Fruit fly (Drosophila melanogaster) whole organism, embryonic: ENCODE results near the gene CG10254.

Source experiments
- ATbp ChIP-seq: fragments of 200-800 bp; sonication (Bioruptor generic); optimal IDR thresholded peaks from 2 replicates; lab custom pipeline; 2017; ENCODE audit warnings: missing biosample characterization, mild to moderate bottlenecking, missing genetic modification characterization, missing genetic modification reagents
- Atf6 ChIP-seq: fragments of 200-800 bp; sonication (Bioruptor generic); IDR thresholded peaks from 2 replicates; pipeline ENCODE4 v1.3.6; 2022; ENCODE audit warnings: missing biosample characterization, missing genetic modification characterization
- Blimp-1 ChIP-seq: fragments of 200-800 bp; sonication (Bioruptor generic); optimal IDR thresholded peaks from 3 replicates; lab custom pipeline; 2018; ENCODE audit warnings: missing biosample characterization, missing genetic modification characterization, mild to moderate bottlenecking, moderate library complexity, missing genetic modification reagents
- CG10462 ChIP-seq: fragments of 200-800 bp; sonication (Bioruptor generic); optimal IDR thresholded peaks from 2 replicates; lab custom pipeline; 2016; ENCODE audit warnings: missing biosample characterization, missing genetic modification characterization
- CG15073 ChIP-seq: fragments of 200-800 bp; sonication (Bioruptor generic); optimal IDR thresholded peaks from 2 replicates; lab custom pipeline; 2016; ENCODE audit warnings: missing biosample characterization, missing genetic modification characterization
- CG16815 ChIP-seq: fragments of 200-800 bp; sonication (Bioruptor generic); optimal IDR thresholded peaks from 3 replicates; lab custom pipeline; 2017; ENCODE audit warnings: missing biosample characterization, mild to moderate bottlenecking, missing genetic modification characterization
- CG18011 ChIP-seq: fragments of 200-800 bp; sonication (Bioruptor generic); optimal IDR thresholded peaks from 2 replicates; lab custom pipeline; 2017; ENCODE audit warnings: missing biosample characterization, missing genetic modification characterization, mild to moderate bottlenecking, moderate library complexity, missing genotype
- CG3847 ChIP-seq: fragments of 200-800 bp; sonication (Bioruptor generic); IDR thresholded peaks from 2 replicates; pipeline ENCODE4 v1.3.6; 2022; ENCODE audit warnings: missing biosample characterization, missing genetic modification characterization
- CG6654 ChIP-seq: fragments of 200-800 bp; sonication (Bioruptor generic); optimal IDR thresholded peaks from 2 replicates; lab custom pipeline; 2017; ENCODE audit warnings: missing biosample characterization, mild to moderate bottlenecking, missing genetic modification characterization
- CG7786 ChIP-seq: fragments of 200-800 bp; sonication (Bioruptor generic); optimal IDR thresholded peaks from 2 replicates; lab custom pipeline; 2016; ENCODE audit warnings: missing biosample characterization, missing genetic modification characterization
- CG8089 ChIP-seq: fragments of 200-800 bp; sonication (Bioruptor generic); optimal IDR thresholded peaks from 3 replicates; lab custom pipeline; 2016; ENCODE audit warnings: missing biosample characterization, missing genetic modification characterization
- CG9797 ChIP-seq: fragments of 200-800 bp; sonication (Bioruptor generic); optimal IDR thresholded peaks from 3 replicates; lab custom pipeline; 2018; ENCODE audit warnings: missing biosample characterization, mild to moderate bottlenecking, missing genetic modification characterization
- Dbx ChIP-seq: fragments of 200-800 bp; sonication (Bioruptor generic); IDR thresholded peaks from 3 replicates; pipeline ENCODE4 v1.3.6; 2022; ENCODE audit warnings: missing biosample characterization, missing genetic modification characterization
- Dp ChIP-seq: fragments of 200-800 bp; sonication (Bioruptor generic); optimal IDR thresholded peaks from 2 replicates; lab custom pipeline; 2018; ENCODE audit warnings: missing biosample characterization, mild to moderate bottlenecking, missing genetic modification characterization, moderate library complexity
- Ets65A ChIP-seq: fragments of 200-800 bp; sonication (Bioruptor generic); peaks from one replicate; lab custom pipeline; 2016; ENCODE audit warnings: missing biosample characterization, missing genetic modification characterization
- MBD-R2 ChIP-seq: fragments of 200-800 bp; sonication (Bioruptor generic); IDR thresholded peaks from 2 replicates; pipeline ENCODE4 v1.3.6; 2022; ENCODE audit warnings: missing biosample characterization, missing genetic modification characterization
- Myb ChIP-seq: fragments of 200-800 bp; sonication (Bioruptor generic); optimal IDR thresholded peaks from 2 replicates; lab custom pipeline; 2016; ENCODE audit warnings: missing biosample characterization, missing genetic modification characterization
- Sox102F ChIP-seq: fragments of 200-800 bp; sonication (Bioruptor generic); optimal IDR thresholded peaks from 2 replicates; lab custom pipeline; 2018; ENCODE audit warnings: missing biosample characterization, mild to moderate bottlenecking, missing genetic modification characterization, moderate library complexity
- TFAM ChIP-seq: fragments of 200-800 bp; sonication (Bioruptor generic); optimal IDR thresholded peaks from 2 replicates; lab custom pipeline; 2017; ENCODE audit warnings: missing biosample characterization, missing genetic modification characterization, inconsistent platforms
- ac ChIP-seq: fragments of 200-800 bp; sonication (Bioruptor generic); optimal IDR thresholded peaks from 3 replicates; lab custom pipeline; 2017; ENCODE audit warnings: missing biosample characterization, mild to moderate bottlenecking, missing genetic modification characterization
- al ChIP-seq: fragments of 200-800 bp; sonication (Bioruptor generic); IDR thresholded peaks from 2 replicates; pipeline ENCODE4 v1.3.6; 2022; ENCODE audit warnings: missing biosample characterization, missing genetic modification characterization
- dpn ChIP-seq, 2 experiments: fragments of 200-800 bp; sonication (Bioruptor generic); optimal IDR thresholded peaks; 3 replicates each; lab custom pipeline; 2016; ENCODE audit warnings: missing biosample characterization in 2 of 2, missing genetic modification characterization in 2 of 2
- grau ChIP-seq: fragments of 200-800 bp; optimal IDR thresholded peaks from 3 replicates; lab custom pipeline; 2019; ENCODE audit warnings: missing biosample characterization, mild to moderate bottlenecking, missing genetic modification characterization, moderate library complexity
- hth ChIP-seq: fragments of >200 bp; optimal IDR thresholded peaks from 2 replicates; lab custom pipeline; 2017; ENCODE audit warnings: inconsistent platforms
- onecut ChIP-seq: fragments of 200-800 bp; sonication (Bioruptor generic); IDR thresholded peaks from 2 replicates; pipeline ENCODE4 v1.3.6; 2022; ENCODE audit warnings: missing biosample characterization, missing genetic modification characterization
- pnt ChIP-seq: fragments of 200-800 bp; sonication (Bioruptor generic); optimal IDR thresholded peaks from 3 replicates; lab custom pipeline; 2016; ENCODE audit warnings: missing biosample characterization, missing genetic modification characterization
- sens ChIP-seq: fragments of 200-800 bp; sonication (Bioruptor generic); peaks from one replicate; lab custom pipeline; 2016; ENCODE audit warnings: missing biosample characterization, missing genetic modification characterization
- zfh1 ChIP-seq: fragments of 200-800 bp; sonication (Bioruptor generic); IDR thresholded peaks from 3 replicates; pipeline ENCODE4 v1.3.6; 2022; ENCODE audit warnings: missing biosample characterization, missing genetic modification characterization

The CG10254 gene

DNA sequence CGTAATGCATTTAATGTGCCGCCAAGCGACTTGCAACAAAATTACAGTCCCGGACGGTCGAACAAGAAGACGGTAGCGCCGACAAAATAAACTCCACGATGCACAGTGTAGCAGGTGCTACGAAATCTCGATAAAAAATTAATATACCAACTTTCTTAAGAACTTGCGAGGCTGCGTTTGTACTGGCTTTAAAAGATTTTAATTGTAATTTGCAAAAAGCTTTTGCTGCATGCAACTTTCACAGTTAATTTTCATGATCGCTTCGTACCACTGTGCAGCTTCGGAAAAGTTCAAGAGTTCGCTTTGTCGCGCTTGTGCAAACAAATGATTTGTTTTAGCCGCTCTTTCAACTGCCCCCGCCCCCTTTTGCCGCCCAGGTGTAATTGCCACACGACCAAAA, 48.6 kb downstream of the CG10254 start (continued):
- no peak for TF ChIP-seq ac (GFP tag; lab: Kevin White, UChicago)
- no peak for TF ChIP-seq Dbx
- no peak for TF ChIP-seq hth (lab: Kevin White, UChicago)
- TF ChIP-seq CG8089 (GFP tag; lab: Kevin White, UChicago): peak; percentile 61
- TF ChIP-seq CG3847 (GFP tag; lab: Robert Waterston, UW): peak; percentile 42; the same call in 1 of the 2 replicates
- TF ChIP-seq CG16815 (GFP tag; lab: Kevin White, UChicago): peak; percentile 45
- no peak for TF ChIP-seq Dp
- TF ChIP-seq CG10462 (GFP tag; lab: Kevin White, UChicago): peak; percentile 50
- no peak for TF ChIP-seq CG15073 (GFP tag; lab: Kevin White, UChicago)
- TF ChIP-seq MBD-R2: 0 out of 2 replicates have a peak, but pooled peaks have one; percentile 20
- peak; percentile 23; the same call in 1 of the 2 replicates for TF ChIP-seq al (GFP tag; lab: Robert Waterston, UW)
- peak; percentile 84; the same call in 2 of the 3 replicates for TF ChIP-seq zfh1 (GFP tag; lab: Robert Waterston, UW)

DNA sequence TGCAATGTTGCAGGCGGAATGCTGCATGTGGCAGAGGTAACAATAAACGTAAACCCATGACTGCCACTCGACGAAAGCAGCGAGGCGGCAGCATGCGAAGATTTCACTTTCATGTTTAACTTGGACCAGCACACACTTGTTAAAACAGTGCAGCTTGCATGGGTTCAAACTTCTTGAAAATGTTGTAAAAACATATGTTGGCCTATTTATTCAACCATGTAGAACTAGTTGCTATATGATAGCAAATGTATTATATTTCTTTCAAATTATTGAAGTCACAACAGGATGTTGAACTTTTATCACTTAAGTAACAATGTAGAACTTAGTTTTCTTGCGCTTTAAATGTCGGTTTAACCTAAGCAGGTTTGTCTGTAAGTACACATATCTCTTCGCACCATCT, 51.9 kb downstream of the CG10254 start:
- peak; percentile 62 for TF ChIP-seq Blimp-1 (GFP tag; lab: Kevin White, UChicago)
- peak; percentile 7 for TF ChIP-seq grau (tag; lab: Kevin White, UChicago)
- no peak for TF ChIP-seq pnt
- TF ChIP-seq Sox102F: no peak
- TF ChIP-seq ATbp (GFP tag; lab: Kevin White, UChicago): peak; percentile 15
- TF ChIP-seq sens (GFP tag; lab: Kevin White, UChicago): peak; percentile 12

DNA sequence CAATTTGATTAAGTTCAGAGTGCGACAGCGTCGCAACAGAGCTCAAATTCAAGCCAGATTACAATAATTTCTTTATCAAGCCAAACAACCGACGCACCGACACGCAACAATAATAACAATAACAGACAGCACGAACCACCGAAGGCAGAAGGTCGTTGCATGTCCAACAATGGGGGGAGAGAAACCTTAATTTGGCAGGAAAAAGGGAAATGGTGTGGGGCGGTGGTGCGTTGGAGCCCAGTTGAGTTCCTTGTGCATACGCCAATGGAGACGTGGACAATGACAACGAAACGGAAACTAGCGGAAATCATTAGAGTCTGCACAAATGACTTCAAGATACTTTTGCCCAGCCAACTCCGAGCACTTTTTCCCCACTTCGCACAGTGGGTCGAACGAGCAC, 55.2 kb downstream of the CG10254 start:
- TF ChIP-seq Atf6: 0 out of 2 replicates have a peak, but pooled peaks have one; percentile 15
- TF ChIP-seq zfh1 (GFP tag; lab: Robert Waterston, UW): no peak
- no peak for TF ChIP-seq Myb (GFP tag; lab: Kevin White, UChicago)
- TF ChIP-seq CG9797 (GFP tag; lab: Kevin White, UChicago): no peak
- TF ChIP-seq dpn (GFP tag; optimal IDR thresholded peaks at IDR 0.05; lab: Kevin White, UChicago): no peak
- TF ChIP-seq Ets65A: peak; percentile 74
- no peak for TF ChIP-seq CG18011
- TF ChIP-seq onecut: no peak
- no peak for TF ChIP-seq CG7786 (GFP tag; lab: Kevin White, UChicago)
- TF ChIP-seq TFAM (GFP tag; lab: Kevin White, UChicago): no peak
- no peak for TF ChIP-seq CG6654
